Fruit fly (Drosophila melanogaster): ENCODE data around the gene CG17751.

Gene CG17751

DNA sequence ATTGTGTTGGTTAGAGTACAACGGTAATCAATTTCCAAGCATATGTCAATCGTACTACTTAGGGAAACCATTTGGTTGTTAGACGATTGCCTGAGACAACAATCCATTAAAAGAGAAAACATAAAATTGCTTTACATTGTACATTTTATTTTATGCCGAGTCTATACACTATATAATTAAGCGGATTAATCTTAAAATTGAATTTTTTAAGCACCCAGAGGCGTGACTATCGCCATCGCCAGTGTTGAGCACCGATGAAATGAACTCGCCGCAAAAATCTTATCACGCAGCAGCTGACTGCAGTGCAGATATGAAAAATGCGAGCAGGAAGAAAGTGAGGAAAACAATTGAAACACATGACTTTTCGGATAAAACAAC, 35.8 kb downstream of the CG17751 start (continued):
- TF ChIP-seq pb (GFP tag; optimal IDR thresholded peaks at IDR 0.05) (no peak), dpn (GFP tag; optimal IDR thresholded peaks at IDR 0.05) (no peak), scrt (GFP tag; optimal IDR thresholded peaks at IDR 0.05) (no peak), insv (GFP tag; optimal IDR thresholded peaks at IDR 0.05) (no peak), tap (tag; optimal IDR thresholded peaks at IDR 0.05) (no peak), CG4707 (GFP tag; optimal IDR thresholded peaks at IDR 0.05) (no peak), vnd (GFP tag; IDR thresholded peaks at IDR 0.05; ENCODE audit: partially characterized antibody) (peak; percentile 67; the same call in 1 of the 3 replicates), CG10147 (GFP tag; optimal IDR thresholded peaks at IDR 0.05) (no peak), CG6813 (GFP tag; optimal IDR thresholded peaks at IDR 0.05) (no peak), grau (tag; optimal IDR thresholded peaks at IDR 0.05) (no peak), Gug (GFP tag; IDR thresholded peaks at IDR 0.05) (no peak), CG3838 (GFP tag; optimal IDR thresholded peaks at IDR 0.05) (no peak), maf-S (GFP tag; optimal IDR thresholded peaks at IDR 0.05) (no peak), CG8924 (tag; optimal IDR thresholded peaks at IDR 0.05) (no peak), chm (GFP tag; IDR thresholded peaks at IDR 0.05) (no peak), CG4854 (GFP tag; optimal IDR thresholded peaks at IDR 0.05) (no peak), nau (GFP tag; optimal IDR thresholded peaks at IDR 0.05) (no peak), gt (GFP tag; IDR thresholded peaks at IDR 0.05) (no peak), wor (GFP tag; IDR thresholded peaks at IDR 0.05) (no peak), tll (GFP tag; optimal IDR thresholded peaks at IDR 0.05) (no peak), CG18262 (tag; optimal IDR thresholded peaks at IDR 0.05) (no peak), chinmo (GFP tag; IDR thresholded peaks at IDR 0.05; ENCODE audit: partially characterized antibody) (peak; percentile 80; the same call in 3 of the 4 replicates), chn (GFP tag; optimal IDR thresholded peaks at IDR 0.05) (no peak), CG1647 (GFP tag; optimal IDR thresholded peaks at IDR 0.05) (no peak), z (GFP tag; IDR thresholded peaks at IDR 0.05) (no peak), CG4328 (GFP tag; optimal IDR thresholded peaks at IDR 0.05) (no peak), CG18011 (GFP tag; optimal IDR thresholded peaks at IDR 0.05) (peak; percentile 84), CG11560 (tag; IDR thresholded peaks at IDR 0.05) (no peak), CG6175 (GFP tag; IDR thresholded peaks at IDR 0.05) (no peak), CG7839 (tag; optimal IDR thresholded peaks at IDR 0.05) (no peak), CG1602 (GFP tag; optimal IDR thresholded peaks at IDR 0.05) (no peak), h (optimal IDR thresholded peaks at IDR 0.05) (no peak), vfl (GFP tag; optimal IDR thresholded peaks at IDR 0.05) (no peak), rib (GFP tag; IDR thresholded peaks at IDR 0.05) (peak; percentile 38; the same call in 1 of the 2 replicates), da (GFP tag; optimal IDR thresholded peaks at IDR 0.05) (no peak), croc (GFP tag; conservative IDR thresholded peaks at IDR 0.05) (no peak), lab (GFP tag; optimal IDR thresholded peaks at IDR 0.05) (peak; percentile 21), Hey (tag; optimal IDR thresholded peaks at IDR 0.05) (no peak), E2f2 (GFP tag; IDR thresholded peaks at IDR 0.05) (peak; percentile 70), Hr51 (GFP tag; optimal IDR thresholded peaks at IDR 0.05) (no peak), inv (GFP tag; IDR thresholded peaks at IDR 0.05; ENCODE audit: partially characterized antibody) (peak; percentile 53), CG6654 (GFP tag; optimal IDR thresholded peaks at IDR 0.05) (no peak), Chrac-16 (GFP tag; optimal IDR thresholded peaks at IDR 0.05) (no peak), CG3726 (GFP tag; IDR thresholded peaks at IDR 0.05) (no peak), Hand (GFP tag; optimal IDR thresholded peaks at IDR 0.05) (no peak), ham (GFP tag; IDR thresholded peaks at IDR 0.05) (no peak), CG6254 (GFP tag; optimal IDR thresholded peaks at IDR 0.05) (no peak), CG12104 (GFP tag; optimal IDR thresholded peaks at IDR 0.05) (no peak), HmgZ (tag; optimal IDR thresholded peaks at IDR 0.05) (no peak), grn (GFP tag; optimal IDR thresholded peaks at IDR 0.05) (no peak), CG15601 (tag; optimal IDR thresholded peaks at IDR 0.05) (no peak), kay (GFP tag; optimal IDR thresholded peaks at IDR 0.05) (no peak)
